Worm (Caenorhabditis elegans): Measurements from ENCODE around the gene C56C10.6.

The C56C10.6 gene

DNA sequence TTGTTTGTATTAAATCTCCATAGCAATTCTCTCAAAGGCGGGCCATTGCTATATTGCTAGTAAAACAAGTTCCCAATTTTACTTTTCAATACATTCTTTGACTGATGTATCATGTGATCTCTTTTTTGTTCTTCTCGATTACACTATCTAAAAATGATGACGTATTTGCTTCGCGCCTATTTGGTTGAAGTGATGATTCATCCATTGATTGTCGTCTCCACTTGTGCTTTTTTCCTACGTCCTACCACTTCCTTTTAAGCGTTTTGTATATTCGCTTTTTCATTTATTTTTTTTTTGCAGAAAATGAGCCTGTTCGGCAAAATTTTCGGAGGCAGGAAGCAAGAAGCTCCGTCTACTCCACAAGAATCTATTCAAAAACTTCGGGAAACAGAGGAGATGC is 8.3 kb upstream of the C56C10.6 start, which contains the start of gene vps-32.1:
vps-32.1 (plus strand) TSS at position 301 of the 400 bp plus-strand sequence.
- TF ChIP-seq ceh-39 (tag; optimal IDR thresholded peaks at IDR 0.05) (no peak), zip-8 (tag; optimal IDR thresholded peaks at IDR 0.05) (no peak), tbx-8 (GFP tag; optimal IDR thresholded peaks at IDR 0.05) (no peak), cnd-1 (tag; optimal IDR thresholded peaks at IDR 0.05) (no peak), mep-1 (tag; optimal IDR thresholded peaks at IDR 0.05) (no peak), unc-39 (tag; optimal IDR thresholded peaks at IDR 0.05) (no peak), sptf-1 (tag; optimal IDR thresholded peaks at IDR 0.05) (no peak), ham-2 (GFP tag; optimal IDR thresholded peaks at IDR 0.05) (no peak), snpc-4 (tag; optimal IDR thresholded peaks at IDR 0.05) (no peak), bed-3 (GFP tag; optimal IDR thresholded peaks at IDR 0.05) (no peak), sem-2 (GFP tag; optimal IDR thresholded peaks at IDR 0.05) (no peak), nhr-76 (tag; optimal IDR thresholded peaks at IDR 0.05) (no peak), nhr-237 (tag; optimal IDR thresholded peaks at IDR 0.05) (no peak), elt-3 (tag; optimal IDR thresholded peaks at IDR 0.05) (no peak), unc-120 (tag; optimal IDR thresholded peaks at IDR 0.05; ENCODE audit: poor library complexity, severe bottlenecking) (no peak), ces-1 (GFP tag; optimal IDR thresholded peaks at IDR 0.05) (no peak), nhr-28 (tag; optimal IDR thresholded peaks at IDR 0.05) (no peak), pha-4 (tag; optimal IDR thresholded peaks at IDR 0.05) (no peak), flh-1 (GFP tag; optimal IDR thresholded peaks at IDR 0.05) (no peak), M03D4.4 (tag; optimal IDR thresholded peaks at IDR 0.05) (no peak)

DNA sequence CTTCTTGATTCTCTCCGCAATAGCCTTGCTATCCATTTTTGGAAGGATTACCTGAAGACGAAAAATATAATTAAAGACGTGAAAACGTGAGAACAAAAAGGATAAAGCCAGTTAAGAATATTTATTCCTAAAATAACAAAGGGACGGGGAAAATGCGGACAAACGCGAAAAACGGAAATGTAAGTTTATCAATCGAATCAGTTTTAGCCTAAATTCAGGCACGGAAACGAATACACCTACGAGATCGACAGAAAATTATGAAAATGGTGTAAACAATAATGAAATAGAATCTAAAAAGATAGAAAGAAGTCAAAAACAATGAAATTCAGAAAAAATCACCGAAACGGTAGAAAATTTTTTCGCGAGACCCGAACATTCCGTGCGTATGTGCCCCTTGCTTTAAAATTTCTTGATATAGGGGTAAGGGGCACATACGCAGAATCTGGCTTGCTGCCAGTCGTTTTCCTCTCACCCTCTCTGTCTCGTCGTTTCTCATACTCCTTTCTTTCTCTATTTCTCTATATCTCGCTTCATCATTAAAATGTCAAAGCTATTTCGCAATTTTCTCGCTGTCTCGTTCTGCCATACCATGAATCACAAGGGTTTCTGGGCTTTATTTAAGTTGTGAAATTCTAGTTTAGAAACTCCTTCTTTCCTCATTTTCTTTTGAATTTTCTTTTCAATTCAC is 7.6 kb upstream of the C56C10.6 start, which contains the start of gene icd-1:
icd-1 (minus strand) TSS at position 51 of the 688 bp plus-strand sequence.
- TF ChIP-seq lin-32 (GFP tag; optimal IDR thresholded peaks at IDR 0.05) = no peak
- TF ChIP-seq ceh-39 (tag; optimal IDR thresholded peaks at IDR 0.05) = peak; percentile 71
- peak; percentile 31 for TF ChIP-seq cnd-1 (tag; optimal IDR thresholded peaks at IDR 0.05)
- TF ChIP-seq mls-2 (tag; optimal IDR thresholded peaks at IDR 0.05) = peak; percentile 63
- TF ChIP-seq mep-1 (tag; optimal IDR thresholded peaks at IDR 0.05) = peak; percentile 93
- TF ChIP-seq nhr-2 (tag; optimal IDR thresholded peaks at IDR 0.05) = peak; percentile 15
- TF ChIP-seq blmp-1 (tag; optimal IDR thresholded peaks at IDR 0.05) = no peak
- TF ChIP-seq snpc-4 (tag; optimal IDR thresholded peaks at IDR 0.05) = no peak
- no peak for TF ChIP-seq ceh-43 (GFP tag; optimal IDR thresholded peaks at IDR 0.05)
- TF ChIP-seq sptf-1 (tag; optimal IDR thresholded peaks at IDR 0.05) = peak; percentile 71
- TF ChIP-seq lin-13 (tag; optimal IDR thresholded peaks at IDR 0.05) = peak; percentile 88
- peak; percentile 56 for TF ChIP-seq hlh-1 (tag; optimal IDR thresholded peaks at IDR 0.05)
- TF ChIP-seq zip-8 (tag; optimal IDR thresholded peaks at IDR 0.05) = no peak
- no peak for TF ChIP-seq drap-1 (GFP tag; optimal IDR thresholded peaks at IDR 0.05)
- no peak for TF ChIP-seq unc-39 (tag; optimal IDR thresholded peaks at IDR 0.05)
- TF ChIP-seq unc-120 (tag; optimal IDR thresholded peaks at IDR 0.05; ENCODE audit: poor library complexity, severe bottlenecking) = peak; percentile 99
- no peak for TF ChIP-seq flh-1 (GFP tag; optimal IDR thresholded peaks at IDR 0.05)
- TF ChIP-seq ztf-11 (tag; optimal IDR thresholded peaks at IDR 0.05) = peak; percentile 67
- no peak for TF ChIP-seq tbx-8 (GFP tag; optimal IDR thresholded peaks at IDR 0.05)
- TF ChIP-seq pha-4 (tag; optimal IDR thresholded peaks at IDR 0.05) = peak; percentile 71
- TF ChIP-seq bed-3 (GFP tag; optimal IDR thresholded peaks at IDR 0.05) = no peak
- no peak for TF ChIP-seq nhr-76 (tag; optimal IDR thresholded peaks at IDR 0.05)
- TF ChIP-seq elt-3 (tag; optimal IDR thresholded peaks at IDR 0.05) = peak; percentile 91
- peak; percentile 63 for TF ChIP-seq M03D4.4 (tag; optimal IDR thresholded peaks at IDR 0.05)
- TF ChIP-seq ces-1 (GFP tag; optimal IDR thresholded peaks at IDR 0.05) = peak; percentile 94
- no peak for TF ChIP-seq nhr-28 (tag; optimal IDR thresholded peaks at IDR 0.05)
- peak; percentile 96 for TF ChIP-seq unc-62 (GFP tag; optimal IDR thresholded peaks at IDR 0.05)
- no peak for TF ChIP-seq nhr-12 (tag; optimal IDR thresholded peaks at IDR 0.05)
- peak; percentile 34 for TF ChIP-seq mab-5 (tag; optimal IDR thresholded peaks at IDR 0.05)
- no peak for TF ChIP-seq elt-1 (tag; optimal IDR thresholded peaks at IDR 0.05; ENCODE audit: borderline replicate concordance, insufficient read depth)
- TF ChIP-seq ceh-83 (GFP tag; optimal IDR thresholded peaks at IDR 0.05) = peak; percentile 58
- peak; percentile 93 for TF ChIP-seq nhr-237 (tag; optimal IDR thresholded peaks at IDR 0.05)
- TF ChIP-seq sem-2 (GFP tag; optimal IDR thresholded peaks at IDR 0.05) = no peak
- TF ChIP-seq ham-2 (GFP tag; optimal IDR thresholded peaks at IDR 0.05) = peak; percentile 89
- TF ChIP-seq lsy-2 (tag; optimal IDR thresholded peaks at IDR 0.05) = peak; percentile 84
